Fruit fly (Drosophila melanogaster) whole organism, embryonic: ENCODE data around the gene MEP-1.
A peak's percentile ranks its signal among the peaks of the same experiment; 100 is the strongest.

Source experiments
- Awh ChIP-seq: fragments of 200-800 bp; sonication (Bioruptor generic); IDR thresholded peaks from 2 replicates; pipeline ENCODE4, ENCODE4 v1.3.6; 2022; ENCODE audit warnings: missing biosample characterization, missing genetic modification characterization
- CG10274 ChIP-seq: fragments of 200-800 bp; sonication (Bioruptor generic); optimal IDR thresholded peaks from 3 replicates; lab custom pipeline; 2017; ENCODE audit warnings: missing biosample characterization, mild to moderate bottlenecking, missing genetic modification characterization
- CG10321 ChIP-seq: fragments of 200-800 bp; sonication (Bioruptor generic); IDR thresholded peaks from 2 replicates; pipeline ENCODE4 v1.3.6; 2022; ENCODE audit warnings: missing biosample characterization, missing genetic modification characterization
- CG12391 ChIP-seq: fragments of 200-800 bp; sonication (Bioruptor generic); optimal IDR thresholded peaks from 3 replicates; lab custom pipeline; 2018; ENCODE audit warnings: missing biosample characterization, mild to moderate bottlenecking, missing genetic modification characterization, moderate library complexity
- CG16863 ChIP-seq: fragments of 200-800 bp; sonication (Bioruptor generic); optimal IDR thresholded peaks from 3 replicates; lab custom pipeline; 2016; ENCODE audit warnings: missing biosample characterization, missing genetic modification characterization
- CG1792 ChIP-seq: fragments of 200-800 bp; sonication (Bioruptor generic); optimal IDR thresholded peaks from 2 replicates; lab custom pipeline; 2016; ENCODE audit warnings: missing biosample characterization, missing genetic modification characterization
- CG31365 ChIP-seq: fragments of 200-800 bp; sonication (Bioruptor generic); optimal IDR thresholded peaks from 2 replicates; lab custom pipeline; 2018; ENCODE audit warnings: missing biosample characterization, mild to moderate bottlenecking, missing genetic modification characterization
- CG32772 ChIP-seq: fragments of 200-800 bp; sonication (Bioruptor generic); IDR thresholded peaks from 2 replicates; pipeline ENCODE4 v1.3.6; 2022; ENCODE audit warnings: missing biosample characterization, missing genetic modification characterization
- CG33213 ChIP-seq: fragments of 200-800 bp; sonication (Bioruptor generic); optimal IDR thresholded peaks from 3 replicates; lab custom pipeline; 2016; ENCODE audit warnings: missing biosample characterization, missing genetic modification characterization
- CG3726 ChIP-seq: fragments of 200-800 bp; sonication (Bioruptor generic); IDR thresholded peaks from 3 replicates; pipeline ENCODE4, ENCODE4 v1.3.6; 2022; ENCODE audit warnings: missing biosample characterization, missing genetic modification characterization
- CG6765 ChIP-seq: fragments of 200-800 bp; sonication (Bioruptor generic); optimal IDR thresholded peaks from 3 replicates; lab custom pipeline; 2017; ENCODE audit warnings: missing biosample characterization, mild to moderate bottlenecking, missing genetic modification characterization
- CG8388 ChIP-seq: fragments of 200-800 bp; sonication (Bioruptor generic); optimal IDR thresholded peaks from 2 replicates; lab custom pipeline; 2019; ENCODE audit warnings: missing biosample characterization, mild to moderate bottlenecking, missing genetic modification characterization, moderate library complexity
- CG8765 ChIP-seq: fragments of 200-800 bp; sonication (Bioruptor generic); IDR thresholded peaks from 2 replicates; pipeline ENCODE4 v1.3.6; 2022; ENCODE audit warnings: missing biosample characterization, missing genetic modification characterization
- Dek ChIP-seq: fragments of 200-800 bp; sonication (Bioruptor generic); optimal IDR thresholded peaks from 3 replicates; lab custom pipeline; 2019; ENCODE audit warnings: missing biosample characterization, mild to moderate bottlenecking, missing genetic modification characterization, moderate library complexity
- Dll ChIP-seq: fragments of 200-800 bp; sonication (Bioruptor generic); IDR thresholded peaks from 4 replicates; pipeline ENCODE4 v1.3.6; 2022; ENCODE audit warnings: missing biosample characterization, missing genetic modification characterization; ENCODE audit not compliant: partially characterized antibody
- Fer1 ChIP-seq: fragments of 200-800 bp; sonication (Bioruptor generic); optimal IDR thresholded peaks from 2 replicates; lab custom pipeline; 2017; ENCODE audit warnings: missing biosample characterization, mild to moderate bottlenecking, missing genetic modification characterization
- Fer2 ChIP-seq: fragments of 200-800 bp; sonication (Bioruptor generic); optimal IDR thresholded peaks from 2 replicates; lab custom pipeline; 2018; ENCODE audit warnings: missing biosample characterization, mild to moderate bottlenecking, missing genetic modification characterization, moderate library complexity
- Hr51 ChIP-seq, 2 experiments: fragments of 200-800 bp; sonication (Bioruptor generic); optimal IDR thresholded peaks; 2 replicates in 1 of 2; 3 replicates in 1 of 2; lab custom pipeline; 2016 to 2018; ENCODE audit warnings: missing biosample characterization in 2 of 2, missing genetic modification characterization in 2 of 2, mild to moderate bottlenecking in 1 of 2, moderate library complexity in 1 of 2
- Kr ChIP-seq: fragments of 200-800 bp; sonication (Bioruptor generic); optimal IDR thresholded peaks from 2 replicates; lab custom pipeline; 2017; ENCODE audit warnings: missing biosample characterization, mild to moderate bottlenecking, missing genetic modification characterization
- Lim3 ChIP-seq: fragments of 200-800 bp; sonication (Bioruptor generic); IDR thresholded peaks from 2 replicates; pipeline ENCODE4 v1.3.6; 2022; ENCODE audit warnings: missing biosample characterization, missing genetic modification characterization
- Med ChIP-seq: fragments of 200-800 bp; sonication (Bioruptor generic); peaks from one replicate; lab custom pipeline; 2016; ENCODE audit warnings: missing biosample characterization, missing genetic modification characterization, mild to moderate bottlenecking, inconsistent platforms, moderate library complexity
- Mrtf ChIP-seq: fragments of 200-800 bp; sonication (Bioruptor generic); IDR thresholded peaks from 3 replicates; pipeline ENCODE4 v1.3.6; 2022; ENCODE audit warnings: missing biosample characterization, missing genetic modification characterization
- NC2α ChIP-seq: fragments of 200-800 bp; sonication (Bioruptor generic); optimal IDR thresholded peaks from 2 replicates; lab custom pipeline; 2016; ENCODE audit warnings: missing biosample characterization, missing genetic modification characterization
- NC2β ChIP-seq: fragments of 200-800 bp; sonication (Bioruptor generic); optimal IDR thresholded peaks from 2 replicates; lab custom pipeline; 2016; ENCODE audit warnings: missing biosample characterization, missing genetic modification characterization
- Nf-YC ChIP-seq: fragments of 200-800 bp; optimal IDR thresholded peaks from 3 replicates; lab custom pipeline; 2019; ENCODE audit warnings: missing biosample characterization, mild to moderate bottlenecking, missing genetic modification characterization, moderate library complexity
- Scr ChIP-seq: fragments of 200-800 bp; sonication (Bioruptor generic); IDR thresholded peaks from 2 replicates; pipeline ENCODE4 v1.3.6; 2022; ENCODE audit warnings: missing biosample characterization, missing genetic modification characterization; ENCODE audit not compliant: partially characterized antibody
- Side ChIP-seq: fragments of 200-800 bp; sonication (Bioruptor generic); optimal IDR thresholded peaks from 2 replicates; lab custom pipeline; 2016; ENCODE audit warnings: missing biosample characterization, missing genetic modification characterization
- Spps ChIP-seq: fragments of 200-800 bp; sonication (Bioruptor generic); optimal IDR thresholded peaks from 2 replicates; lab custom pipeline; 2018; ENCODE audit warnings: missing biosample characterization, mild to moderate bottlenecking, missing genetic modification characterization
- Sry-β ChIP-seq: fragments of 200-800 bp; sonication (Bioruptor generic); optimal IDR thresholded peaks from 2 replicates; lab custom pipeline; 2018; ENCODE audit warnings: missing biosample characterization, mild to moderate bottlenecking, missing genetic modification characterization, moderate library complexity
- Tbp ChIP-seq: fragments of >200 bp; optimal IDR thresholded peaks from 2 replicates; lab custom pipeline; 2018; ENCODE audit warnings: missing biosample characterization, missing genetic modification characterization
- ara ChIP-seq: fragments of 200-800 bp; sonication (Bioruptor generic); IDR thresholded peaks from 2 replicates; pipeline ENCODE4 v1.3.6; 2022; ENCODE audit warnings: missing biosample characterization, missing genetic modification characterization
- bab2 ChIP-seq: fragments of 200-800 bp; sonication (Bioruptor generic); optimal IDR thresholded peaks from 2 replicates; lab custom pipeline; 2016; ENCODE audit warnings: missing biosample characterization, missing genetic modification characterization
- caup ChIP-seq: fragments of 200-800 bp; sonication (Bioruptor generic); optimal IDR thresholded peaks from 3 replicates; lab custom pipeline; 2017; ENCODE audit warnings: missing biosample characterization, mild to moderate bottlenecking, missing genetic modification characterization, moderate library complexity; ENCODE audit not compliant: severe bottlenecking
- cg ChIP-seq: fragments of 200-800 bp; sonication (Bioruptor generic); optimal IDR thresholded peaks from 3 replicates; lab custom pipeline; 2019; ENCODE audit warnings: missing biosample characterization, mild to moderate bottlenecking, missing genetic modification characterization, moderate library complexity
- ci ChIP-seq: fragments of 200-800 bp; sonication (Bioruptor generic); IDR thresholded peaks from 3 replicates; pipeline ENCODE4 v1.3.6; 2022; ENCODE audit warnings: missing biosample characterization, missing genetic modification characterization
- corto ChIP-seq: fragments of 200-800 bp; sonication (Bioruptor generic); optimal IDR thresholded peaks from 2 replicates; lab custom pipeline; 2016; ENCODE audit warnings: missing biosample characterization, mild to moderate bottlenecking, missing genetic modification characterization, moderate library complexity
- dmrt99B ChIP-seq: fragments of 200-800 bp; sonication (Bioruptor generic); optimal IDR thresholded peaks from 2 replicates; lab custom pipeline; 2018; ENCODE audit warnings: missing biosample characterization, mild to moderate bottlenecking, missing genetic modification characterization, moderate library complexity
- dpn ChIP-seq, 2 experiments: fragments of 200-800 bp; sonication (Bioruptor generic); optimal IDR thresholded peaks; 3 replicates each; lab custom pipeline; 2016; ENCODE audit warnings: missing biosample characterization in 2 of 2, missing genetic modification characterization in 2 of 2
- hb ChIP-seq: fragments of 200-800 bp; sonication (Bioruptor generic); IDR thresholded peaks from 3 replicates; pipeline ENCODE4 v1.3.6; 2022; ENCODE audit warnings: missing biosample characterization, missing genetic modification characterization; ENCODE audit not compliant: partially characterized antibody
- lab ChIP-seq: fragments of 200-800 bp; sonication (Bioruptor generic); optimal IDR thresholded peaks from 3 replicates; lab custom pipeline; 2017; ENCODE audit warnings: missing biosample characterization, missing genetic modification characterization, mild to moderate bottlenecking, moderate library complexity, missing genetic modification reagents
- nerfin-1 ChIP-seq: fragments of 200-800 bp; sonication (Bioruptor generic); optimal IDR thresholded peaks from 3 replicates; lab custom pipeline; 2019; ENCODE audit warnings: missing biosample characterization, mild to moderate bottlenecking, missing genetic modification characterization, moderate library complexity
- rib ChIP-seq: fragments of 200-800 bp; sonication (Bioruptor generic); IDR thresholded peaks from 2 replicates; pipeline ENCODE4 v1.3.6; 2022; ENCODE audit warnings: missing biosample characterization, missing genetic modification characterization
- schlank ChIP-seq: fragments of 200-800 bp; sonication (Bioruptor generic); optimal IDR thresholded peaks from 2 replicates; lab custom pipeline; 2018; ENCODE audit warnings: missing biosample characterization, mild to moderate bottlenecking, missing genetic modification characterization
- sim ChIP-seq: fragments of 200-800 bp; sonication (Bioruptor generic); IDR thresholded peaks from 2 replicates; pipeline ENCODE4 v1.3.6; 2022; ENCODE audit warnings: missing biosample characterization, missing genetic modification characterization
- slou ChIP-seq: fragments of 200-800 bp; sonication (Bioruptor generic); optimal IDR thresholded peaks from 3 replicates; lab custom pipeline; 2016; ENCODE audit warnings: missing biosample characterization, missing genetic modification characterization
- tll ChIP-seq, 2 experiments: fragments of 200-800 bp in 1 of 2; fragments of >200 bp in 1 of 2; sonication (Bioruptor generic) in 1 of 2; optimal IDR thresholded peaks; 2 replicates each; lab custom pipeline; 2017 to 2019; ENCODE audit warnings: missing biosample characterization in 2 of 2, missing genetic modification characterization in 2 of 2, mild to moderate bottlenecking in 1 of 2, moderate library complexity in 1 of 2
- usp ChIP-seq: fragments of >200 bp; optimal IDR thresholded peaks from 2 replicates; lab custom pipeline; 2017; ENCODE audit warnings: missing biosample characterization, missing genetic modification characterization
- zfh2 ChIP-seq: fragments of 200-800 bp; sonication (Bioruptor generic); optimal IDR thresholded peaks from 2 replicates; lab custom pipeline; 2016; ENCODE audit warnings: missing biosample characterization, missing genetic modification characterization

The MEP-1 gene

dm6 chr3L:2585794-2586741, 45.4 kb upstream of the MEP-1 start, which contains the start of gene msn (continued):
- TF ChIP-seq CG16863 (GFP tag; lab: Kevin White, UChicago) (no peak), zfh2 (no peak), lab (GFP tag; lab: Kevin White, UChicago) (peak; percentile 51), Mrtf (GFP tag; lab: Robert Waterston, UW) (no peak), Side (peak; percentile 8), Dek (no peak), usp (GFP tag; lab: Kevin White, UChicago) (no peak), caup (GFP tag; lab: Kevin White, UChicago) (peak; percentile 42), Spps (tag; lab: Kevin White, UChicago) (no peak), CG6765 (no peak), NC2β (GFP tag; lab: Kevin White, UChicago) (peak; percentile 62), schlank (no peak), Kr (no peak), Med (GFP tag; lab: Kevin White, UChicago) (peak; percentile 88), cg (GFP tag; lab: Kevin White, UChicago) (peak; percentile 100), CG31365 (no peak), CG33213 (peak; percentile 63), Nf-YC (tag; lab: Kevin White, UChicago) (peak; percentile 55), CG10321 (GFP tag; lab: Robert Waterston, UW) (no peak), Fer1 (GFP tag; lab: Kevin White, UChicago) (peak; percentile 77), CG1792 (GFP tag; lab: Kevin White, UChicago) (peak; percentile 29), Awh (no peak), nerfin-1 (tag; lab: Kevin White, UChicago) (peak; percentile 68), Hr51 (GFP tag; optimal IDR thresholded peaks at IDR 0.05; lab: Kevin White, UChicago) (no peak), tll (GFP tag; optimal IDR thresholded peaks at IDR 0.05; lab: Kevin White, UChicago) (no peak), Scr (GFP tag; lab: Robert Waterston, UW) (peak; percentile 41), rib (GFP tag; lab: Robert Waterston, UW) (peak; percentile 61), ara (GFP tag; lab: Robert Waterston, UW) (no peak), CG32772 (GFP tag; lab: Robert Waterston, UW) (no peak), Lim3 (no peak), Tbp (GFP tag; lab: Kevin White, UChicago) (no peak), ci (GFP tag; lab: Robert Waterston, UW) (peak; percentile 65; the same call in 2 of the 3 replicates), Dll (GFP tag; lab: Robert Waterston, UW) (no peak), CG3726 (no peak), dpn (GFP tag; optimal IDR thresholded peaks at IDR 0.05; lab: Kevin White, UChicago) (peak in 1 of 2 experiments; percentile 39), Sry-β (GFP tag; lab: Kevin White, UChicago) (no peak), hb (no peak; the same call in 2 of the 3 replicates), CG12391 (tag; lab: Kevin White, UChicago) (peak; percentile 37), dmrt99B (tag; lab: Kevin White, UChicago) (no peak), slou (GFP tag; lab: Kevin White, UChicago) (no peak), CG8765 (GFP tag; lab: Robert Waterston, UW) (no peak), sim (no peak), CG10274 (peak; percentile 22), CG8388 (GFP tag; lab: Kevin White, UChicago) (no peak), NC2α (GFP tag; lab: Kevin White, UChicago) (no peak), bab2 (GFP tag; lab: Kevin White, UChicago) (no peak), corto (GFP tag; lab: Kevin White, UChicago) (no peak), Fer2 (tag; lab: Kevin White, UChicago) (no peak)
